Fruit fly (Drosophila melanogaster) whole organism, wandering third instar larva: Measurements from ENCODE around the gene Gr2a.

Experiments
- CG32264 ChIP-seq: fragments of 200-800 bp; sonication (Bioruptor generic); optimal IDR thresholded peaks from 2 replicates; lab custom pipeline; 2016; ENCODE audit warnings: missing biosample characterization, missing genetic modification characterization
- CG9705 ChIP-seq: fragments of 200-800 bp; sonication (Bioruptor generic); optimal IDR thresholded peaks from 2 replicates; lab custom pipeline; 2018; ENCODE audit warnings: missing biosample characterization, mild to moderate bottlenecking, missing genetic modification characterization
- CrebA ChIP-seq: fragments of 200-800 bp; sonication (Bioruptor generic); optimal IDR thresholded peaks from 2 replicates; lab custom pipeline; 2016; ENCODE audit warnings: missing biosample characterization, mild to moderate bottlenecking, missing genetic modification characterization, borderline replicate concordance
- Dfd ChIP-seq: fragments of >200 bp; optimal IDR thresholded peaks from 2 replicates; lab custom pipeline; 2017; ENCODE audit warnings: missing biosample characterization, missing genetic modification characterization
- Dif ChIP-seq: fragments of 200-275, 200-300 bp; sonication (Bioruptor generic); optimal IDR thresholded peaks from 2 replicates; lab custom pipeline; 2018; ENCODE audit warnings: missing biosample characterization, missing genetic modification characterization; ENCODE audit not compliant: partially characterized antibody
- GATAd ChIP-seq: sonication (Bioruptor generic); optimal IDR thresholded peaks from 2 replicates; lab custom pipeline; 2016; ENCODE audit warnings: missing biosample characterization, missing genetic modification characterization
- HLH106 ChIP-seq: fragments of 200-800 bp; optimal IDR thresholded peaks from 3 replicates; lab custom pipeline; 2019; ENCODE audit warnings: missing biosample characterization, mild to moderate bottlenecking, missing genetic modification characterization, moderate library complexity
- Hnf4 ChIP-seq: fragments of 200-800 bp; sonication (Bioruptor generic); optimal IDR thresholded peaks from 2 replicates; lab custom pipeline; 2016; ENCODE audit warnings: missing biosample characterization, mild to moderate bottlenecking, missing genetic modification characterization
- Hr78 ChIP-seq: fragments of >200 bp; optimal IDR thresholded peaks from 2 replicates; lab custom pipeline; 2017; ENCODE audit warnings: missing biosample characterization, missing genetic modification characterization
- Hr83 ChIP-seq: fragments of 200-300 bp; sonication (Bioruptor generic); optimal IDR thresholded peaks from 2 replicates; lab custom pipeline; 2016; ENCODE audit warnings: missing biosample characterization, mild to moderate bottlenecking, missing genetic modification characterization, moderate library complexity; ENCODE audit not compliant: poor library complexity, severe bottlenecking
- Jra ChIP-seq: sonication (Bioruptor generic); optimal IDR thresholded peaks from 2 replicates; lab custom pipeline; 2016; ENCODE audit warnings: missing biosample characterization, missing genetic modification characterization
- Mio ChIP-seq: sonication (Bioruptor generic); optimal IDR thresholded peaks from 2 replicates; lab custom pipeline; 2016; ENCODE audit warnings: missing biosample characterization, missing genetic modification characterization
- Myc ChIP-seq: fragments of >200 bp; optimal IDR thresholded peaks from 2 replicates; lab custom pipeline; 2017
- N ChIP-seq: fragments of >200 bp; optimal IDR thresholded peaks from 2 replicates; lab custom pipeline; 2018; ENCODE audit warnings: missing biosample characterization, missing external identifiers, missing genetic modification characterization
- OdsH ChIP-seq: fragments of 200-800 bp; sonication (Bioruptor generic); optimal IDR thresholded peaks from 2 replicates; lab custom pipeline; 2016; ENCODE audit warnings: missing biosample characterization, mild to moderate bottlenecking, missing genetic modification characterization
- Rel ChIP-seq, 2 experiments: fragments of 200-800 bp; sonication (Bioruptor generic) in 1 of 2; optimal IDR thresholded peaks; 2 replicates in 1 of 2; 3 replicates in 1 of 2; lab custom pipeline; 2016 to 2019; ENCODE audit warnings: mild to moderate bottlenecking in 2 of 2, missing biosample characterization in 2 of 2, missing genetic modification characterization in 2 of 2, moderate library complexity in 1 of 2
- Sp1 ChIP-seq: fragments of 200-800 bp; sonication (Bioruptor generic); optimal IDR thresholded peaks from 3 replicates; lab custom pipeline; 2019; ENCODE audit warnings: missing biosample characterization, mild to moderate bottlenecking, missing genetic modification characterization, moderate library complexity
- Vsx2 ChIP-seq: fragments of 200-300, 225-300 bp; sonication (Bioruptor generic); optimal IDR thresholded peaks from 2 replicates; lab custom pipeline; 2018; ENCODE audit warnings: missing biosample characterization, missing genetic modification characterization; ENCODE audit not compliant: partially characterized antibody
- br ChIP-seq: fragments of 200-800 bp; sonication (Bioruptor generic); optimal IDR thresholded peaks from 2 replicates; lab custom pipeline; 2016; ENCODE audit warnings: missing biosample characterization, missing genetic modification characterization
- brk ChIP-seq: fragments of 200-800 bp; sonication (Bioruptor generic); optimal IDR thresholded peaks from 2 replicates; lab custom pipeline; 2016; ENCODE audit warnings: missing biosample characterization, mild to moderate bottlenecking, missing genetic modification characterization
- dl ChIP-seq, 2 experiments: fragments of 175-275, 200-275 bp in 1 of 2; fragments of 200-275 bp in 1 of 2; sonication (Bioruptor generic); optimal IDR thresholded peaks; lab custom pipeline; 2018; ENCODE audit warnings: mild to moderate bottlenecking in 2 of 2, missing biosample characterization in 2 of 2, missing genetic modification characterization in 2 of 2, moderate library complexity in 2 of 2; ENCODE audit not compliant: partially characterized antibody in 2 of 2, insufficient read depth in 1 of 2
- dmrt93B ChIP-seq: fragments of 200-800 bp; sonication (Bioruptor generic); optimal IDR thresholded peaks from 2 replicates; lab custom pipeline; 2018; ENCODE audit warnings: missing biosample characterization, mild to moderate bottlenecking, missing genetic modification characterization
- dsf ChIP-seq: sonication (Bioruptor generic); optimal IDR thresholded peaks from 2 replicates; lab custom pipeline; 2016; ENCODE audit warnings: missing biosample characterization, missing genetic modification characterization, borderline replicate concordance
- ey ChIP-seq: fragments of 200-800 bp; sonication (Bioruptor generic); optimal IDR thresholded peaks from 2 replicates; lab custom pipeline; 2016; ENCODE audit warnings: missing biosample characterization, missing genetic modification characterization
- foxo ChIP-seq, 2 experiments: fragments of 200-800 bp; sonication (Bioruptor generic); optimal IDR thresholded peaks; 2 replicates in 1 of 2; 3 replicates in 1 of 2; lab custom pipeline; 2016 to 2017; ENCODE audit warnings: missing biosample characterization in 2 of 2, missing genetic modification characterization in 2 of 2
- fru ChIP-seq: fragments of 200-800 bp; sonication (Bioruptor generic); optimal IDR thresholded peaks from 3 replicates; lab custom pipeline; 2016; ENCODE audit warnings: missing biosample characterization, mild to moderate bottlenecking, missing genetic modification characterization
- h ChIP-seq: fragments of 200-800 bp; sonication (Bioruptor generic); optimal IDR thresholded peaks from 3 replicates; lab custom pipeline; 2016; ENCODE audit warnings: missing biosample characterization, mild to moderate bottlenecking, missing genetic modification characterization
- jim ChIP-seq: fragments of 175-275, 200-325 bp; sonication (Bioruptor generic); optimal IDR thresholded peaks from 2 replicates; lab custom pipeline; 2016; ENCODE audit warnings: missing biosample characterization, mild to moderate bottlenecking, missing genetic modification characterization
- lola ChIP-seq: fragments of >200 bp; optimal IDR thresholded peaks from 2 replicates; lab custom pipeline; 2017; ENCODE audit warnings: missing biosample characterization, missing genetic modification characterization
- psq ChIP-seq: fragments of 200-800 bp; sonication (Bioruptor generic); optimal IDR thresholded peaks from 3 replicates; lab custom pipeline; 2017; ENCODE audit warnings: missing biosample characterization, mild to moderate bottlenecking, missing genetic modification characterization, moderate library complexity
- rgr ChIP-seq: fragments of 200-800 bp; sonication (Bioruptor generic); optimal IDR thresholded peaks from 3 replicates; lab custom pipeline; 2016; ENCODE audit warnings: missing biosample characterization, mild to moderate bottlenecking, missing genetic modification characterization
- sage ChIP-seq: fragments of 200-800 bp; sonication (Bioruptor generic); optimal IDR thresholded peaks from 2 replicates; lab custom pipeline; 2016; ENCODE audit warnings: missing biosample characterization, mild to moderate bottlenecking, missing genetic modification characterization
- sv ChIP-seq: fragments of 200-800 bp; sonication (Bioruptor generic); optimal IDR thresholded peaks from 3 replicates; lab custom pipeline; 2016; ENCODE audit warnings: missing biosample characterization, missing genetic modification characterization
- tai ChIP-seq: sonication (Bioruptor generic); optimal IDR thresholded peaks from 2 replicates; lab custom pipeline; 2016; ENCODE audit warnings: missing biosample characterization, missing genetic modification characterization
- usp ChIP-seq: fragments of >200 bp; optimal IDR thresholded peaks from 2 replicates; lab custom pipeline; 2017; ENCODE audit warnings: missing biosample characterization, missing genetic modification characterization
- woc ChIP-seq: sonication (Bioruptor generic); optimal IDR thresholded peaks from 2 replicates; lab custom pipeline; 2016; ENCODE audit warnings: missing biosample characterization, mild to moderate bottlenecking, missing genetic modification characterization

Gene Gr2a

dm6 chrX:1411225-1411932 lies 40.9 kb upstream of the Gr2a start:
- TF ChIP-seq br (GFP tag; lab: Kevin White, UChicago) (peak; percentile 18), Jra (GFP tag; lab: Kevin White, UChicago) (no peak), sv (GFP tag; lab: Kevin White, UChicago) (no peak), Vsx2 (GFP tag; lab: Kevin White, UChicago) (peak; percentile 31), h (GFP tag; lab: Kevin White, UChicago) (peak; percentile 12), GATAd (GFP tag; lab: Kevin White, UChicago) (no peak), CG9705 (GFP tag; lab: Kevin White, UChicago) (no peak), ey (peak; percentile 36), Dfd (GFP tag; lab: Kevin White, UChicago) (no peak), usp (no peak), OdsH (GFP tag; lab: Kevin White, UChicago) (no peak), Hr83 (GFP tag; lab: Kevin White, UChicago) (no peak), Hr78 (GFP tag; lab: Kevin White, UChicago) (no peak), jim (GFP tag; lab: Kevin White, UChicago) (no peak), dmrt93B (GFP tag; lab: Kevin White, UChicago) (no peak), dsf (GFP tag; lab: Kevin White, UChicago) (no peak), psq (peak; percentile 8), rgr (GFP tag; lab: Kevin White, UChicago) (no peak), brk (GFP tag; lab: Kevin White, UChicago) (no peak), tai (GFP tag; lab: Kevin White, UChicago) (no peak), foxo (GFP tag; optimal IDR thresholded peaks at IDR 0.05; lab: Kevin White, UChicago) (peak in 1 of 2 experiments; percentile 22), lola (GFP tag; lab: Kevin White, UChicago) (no peak), Dif (no peak), Myc (lab: Kevin White, UChicago) (no peak), sage (GFP tag; lab: Kevin White, UChicago) (no peak), fru (peak; percentile 43), HLH106 (peak; percentile 4), woc (peak; percentile 80), Sp1 (GFP tag; lab: Kevin White, UChicago) (peak; percentile 17), Mio (GFP tag; lab: Kevin White, UChicago) (no peak), N (GFP tag; lab: Kevin White, UChicago) (no peak), Rel (GFP tag; optimal IDR thresholded peaks at IDR 0.05; lab: Kevin White, UChicago) (no peak), Rel (tag; optimal IDR thresholded peaks at IDR 0.05; lab: Kevin White, UChicago) (no peak)

- TF ChIP-seq Dfd (GFP tag; lab: Kevin White, UChicago) (peak; percentile 97), Rel (GFP tag; optimal IDR thresholded peaks at IDR 0.05; lab: Kevin White, UChicago) (no peak), Rel (tag; optimal IDR thresholded peaks at IDR 0.05; lab: Kevin White, UChicago) (no peak)
- TF ChIP-seq, all 38 proteins: peak for 1
Observed at dm6 chrX:1414269-1414668, 38.0 kb upstream of the Gr2a start.

dm6 chrX:1454837-1455236 lies 2.6 kb downstream of the Gr2a start:
- no peak for TF ChIP-seq fru
- no peak for TF ChIP-seq N (GFP tag; lab: Kevin White, UChicago)
- TF ChIP-seq usp = no peak
- TF ChIP-seq CrebA (GFP tag; lab: Kevin White, UChicago) = no peak
- TF ChIP-seq Dfd (GFP tag; lab: Kevin White, UChicago) = no peak
- no peak for TF ChIP-seq lola (GFP tag; lab: Kevin White, UChicago)
- no peak for TF ChIP-seq dl (GFP tag; optimal IDR thresholded peaks at IDR 0.05; lab: Kevin White, UChicago; ENCODE audit: insufficient read depth in 1 of 2, partially characterized antibody in 2 of 2)
- no peak for TF ChIP-seq GATAd (GFP tag; lab: Kevin White, UChicago)
- no peak for TF ChIP-seq CG32264 (GFP tag; lab: Kevin White, UChicago)
- no peak for TF ChIP-seq Sp1 (GFP tag; lab: Kevin White, UChicago)
- no peak for TF ChIP-seq psq
- TF ChIP-seq Hnf4 (GFP tag; lab: Kevin White, UChicago) = no peak
- no peak for TF ChIP-seq Mio (GFP tag; lab: Kevin White, UChicago)
- no peak for TF ChIP-seq foxo (GFP tag; optimal IDR thresholded peaks at IDR 0.05; lab: Kevin White, UChicago)
- no peak for TF ChIP-seq Jra (GFP tag; lab: Kevin White, UChicago)
- TF ChIP-seq rgr (GFP tag; lab: Kevin White, UChicago) = no peak
- TF ChIP-seq brk (GFP tag; lab: Kevin White, UChicago) = no peak
